Worm (Caenorhabditis elegans) whole organism, young adult: ENCODE results near the gene T14G12.11.
A peak's percentile ranks its signal among the peaks of the same experiment; 100 is the strongest.

Experiments used
- B0035.1 ChIP-seq: sonication (generic microtip); optimal IDR thresholded peaks from 2 replicates; lab custom pipeline; 2016; ENCODE audit warnings: missing genetic modification characterization, mild to moderate bottlenecking, missing compliant biosample characterization, missing genotype, missing genetic modification reagents
- B0261.1 ChIP-seq: sonication (generic microtip); optimal IDR thresholded peaks from 2 replicates; lab custom pipeline; 2016; ENCODE audit warnings: mild to moderate bottlenecking, missing genetic modification characterization, moderate library complexity, missing compliant biosample characterization
- C17E4.6 ChIP-seq: fragments of 200-800 bp; sonication (Bioruptor generic); IDR thresholded peaks from 2 replicates; pipeline ENCODE4 v1.3.6; 2022; ENCODE audit warnings: missing genetic modification reagents, missing genetic modification characterization, missing compliant biosample characterization
- F22D6.2 ChIP-seq: sonication (generic microtip); optimal IDR thresholded peaks from 2 replicates; lab custom pipeline; 2016; ENCODE audit warnings: mild to moderate bottlenecking, missing genetic modification characterization, missing compliant biosample characterization
- F37B4.10 ChIP-seq: fragments of 200-800 bp; sonication (Bioruptor generic); IDR thresholded peaks from 2 replicates; pipeline ENCODE4 v1.3.6; 2022; ENCODE audit warnings: missing genetic modification characterization, missing compliant biosample characterization
- F52B5.7 ChIP-seq: sonication (generic microtip); optimal IDR thresholded peaks from 2 replicates; lab custom pipeline; 2016; ENCODE audit warnings: mild to moderate bottlenecking, missing genetic modification characterization, missing compliant biosample characterization
- Y56A3A.18 ChIP-seq: fragments of 200-800 bp; sonication (Bioruptor generic); IDR thresholded peaks from 2 replicates; pipeline ENCODE4 v1.3.6; 2022; ENCODE audit warnings: missing genetic modification reagents, missing genetic modification characterization, missing compliant biosample characterization
- Y79H2A.3 ChIP-seq: fragments of 200-800 bp; sonication (Bioruptor generic); conservative IDR thresholded peaks from 2 replicates; pipeline ENCODE4 v1.3.6; 2022; ENCODE audit warnings: missing genetic modification reagents, missing genetic modification characterization, missing compliant biosample characterization
- ama-1 ChIP-seq, 3 experiments: fragments of 150-350 bp in 1 of 3; sonication (generic microtip) in 2 of 3; optimal IDR thresholded peaks; 2 replicates each; lab custom pipeline; 2014 to 2018; ENCODE audit warnings: missing biosample characterization in 2 of 3, missing genetic modification characterization in 2 of 3, missing genetic modification reagents in 2 of 3
- aptf-3 ChIP-seq: fragments of 200-800 bp; sonication (Bioruptor generic); IDR thresholded peaks from 2 replicates; pipeline ENCODE4 v1.3.6; 2022; ENCODE audit warnings: missing genetic modification characterization, missing compliant biosample characterization
- atf-7 ChIP-seq: sonication (generic microtip); optimal IDR thresholded peaks from 2 replicates; lab custom pipeline; 2017; ENCODE audit warnings: mild to moderate bottlenecking, missing genetic modification characterization, missing compliant biosample characterization
- bed-2 ChIP-seq: fragments of 200-800 bp; sonication (Bioruptor generic); IDR thresholded peaks from 2 replicates; pipeline ENCODE4 v1.3.6; 2022; ENCODE audit warnings: missing genetic modification reagents, missing genetic modification characterization, missing compliant biosample characterization
- cebp-1 ChIP-seq, 2 experiments: fragments of 200-800 bp in 1 of 2; sonication (Bioruptor generic) in 1 of 2; sonication (generic microtip) in 1 of 2; IDR thresholded peaks in 1 of 2; optimal IDR thresholded peaks in 1 of 2; 2 replicates each; pipeline versions ENCODE4 v1.3.6 to Lab custom; 2017 to 2022; ENCODE audit warnings: missing compliant biosample characterization in 2 of 2, missing genetic modification characterization in 2 of 2, mild to moderate bottlenecking in 1 of 2, missing genetic modification reagents in 1 of 2, moderate library complexity in 1 of 2
- dox-1 ChIP-seq: fragments of 200-800 bp; sonication (Bioruptor generic); IDR thresholded peaks from 2 replicates; pipeline ENCODE4 v1.3.6; 2022; ENCODE audit warnings: missing genetic modification reagents, missing genetic modification characterization, missing compliant biosample characterization
- dpl-1 ChIP-seq: fragments of 150-350 bp; optimal IDR thresholded peaks from 2 replicates; lab custom pipeline; 2014; ENCODE audit warnings: missing biosample characterization, missing genetic modification reagents, missing genetic modification characterization
- egl-44 ChIP-seq: fragments of 200-800 bp; sonication (Bioruptor generic); IDR thresholded peaks from 2 replicates; pipeline ENCODE4 v1.3.6; 2022; ENCODE audit warnings: missing genetic modification reagents, missing genetic modification characterization, missing compliant biosample characterization
- ets-4 ChIP-seq: fragments of 200-800 bp; sonication (Bioruptor generic); optimal IDR thresholded peaks from 2 replicates; lab custom pipeline; 2018; ENCODE audit warnings: mild to moderate bottlenecking, missing genetic modification characterization, missing compliant biosample characterization
- fkh-3 ChIP-seq: sonication (generic microtip); optimal IDR thresholded peaks from 2 replicates; lab custom pipeline; 2016; ENCODE audit warnings: mild to moderate bottlenecking, missing genetic modification characterization, missing compliant biosample characterization
- hlh-12 ChIP-seq: sonication (generic microtip); optimal IDR thresholded peaks from 2 replicates; lab custom pipeline; 2016; ENCODE audit warnings: missing genetic modification characterization, missing compliant biosample characterization
- hrde-1 ChIP-seq: sonication (generic microtip); optimal IDR thresholded peaks from 2 replicates; lab custom pipeline; 2016; ENCODE audit warnings: missing genetic modification characterization, mild to moderate bottlenecking, missing compliant biosample characterization, moderate library complexity, missing genotype, missing genetic modification reagents, borderline replicate concordance
- let-526 ChIP-seq: fragments of 200-800 bp; sonication (Bioruptor generic); IDR thresholded peaks from 2 replicates; pipeline ENCODE4 v1.3.6; 2022; ENCODE audit warnings: missing genetic modification reagents, missing genetic modification characterization, missing compliant biosample characterization
- let-607 ChIP-seq, 2 experiments: fragments of 200-800 bp in 1 of 2; sonication (Bioruptor generic) in 1 of 2; sonication (generic microtip) in 1 of 2; optimal IDR thresholded peaks; 2 replicates each; lab custom pipeline; 2016 to 2018; ENCODE audit warnings: mild to moderate bottlenecking in 2 of 2, missing compliant biosample characterization in 2 of 2, missing genetic modification characterization in 2 of 2, moderate library complexity in 2 of 2, missing genotype in 1 of 2
- lir-1 ChIP-seq: fragments of 200-800 bp; sonication (Bioruptor generic); conservative IDR thresholded peaks from 2 replicates; pipeline ENCODE4 v1.3.6; 2022; ENCODE audit warnings: missing genetic modification reagents, missing genetic modification characterization, missing compliant biosample characterization
- nhr-80 ChIP-seq: sonication (generic microtip); optimal IDR thresholded peaks from 2 replicates; lab custom pipeline; 2016; ENCODE audit warnings: missing genetic modification characterization, missing compliant biosample characterization
- nhr-90 ChIP-seq: sonication (generic microtip); optimal IDR thresholded peaks from 2 replicates; lab custom pipeline; 2016; ENCODE audit warnings: missing genotype, mild to moderate bottlenecking, missing genetic modification characterization, missing compliant biosample characterization
- pha-4 ChIP-seq: fragments of 150-350 bp; sonication (generic microtip); optimal IDR thresholded peaks from 2 replicates; lab custom pipeline; 2014; ENCODE audit warnings: missing biosample characterization, missing genetic modification reagents, missing genetic modification characterization
- rec-8 ChIP-seq, 2 experiments: sonication (generic microtip); optimal IDR thresholded peaks; 2 replicates each; lab custom pipeline; 2016; ENCODE audit warnings: mild to moderate bottlenecking in 2 of 2, missing genetic modification characterization in 2 of 2, missing genetic modification reagents in 2 of 2, missing genotype in 2 of 2, missing biosample characterization in 1 of 2, missing compliant biosample characterization in 1 of 2, moderate library complexity in 1 of 2
- sdz-38 ChIP-seq: sonication (generic microtip); optimal IDR thresholded peaks from 2 replicates; lab custom pipeline; 2016; ENCODE audit warnings: missing genotype, missing genetic modification characterization, missing compliant biosample characterization
- snpc-1.1 ChIP-seq: sonication (generic microtip); optimal IDR thresholded peaks from 2 replicates; lab custom pipeline; 2017; ENCODE audit warnings: missing genetic modification characterization, mild to moderate bottlenecking, missing compliant biosample characterization, antibody characterized with exemption, moderate library complexity, missing genotype, missing genetic modification reagents; ENCODE audit not compliant: insufficient read depth
- snpc-1.3 ChIP-seq: sonication (generic microtip); optimal IDR thresholded peaks from 2 replicates; lab custom pipeline; 2017; ENCODE audit warnings: missing genetic modification characterization, mild to moderate bottlenecking, missing compliant biosample characterization, antibody characterized with exemption, moderate library complexity, missing genotype, missing genetic modification reagents; ENCODE audit not compliant: insufficient read depth
- xnd-1 ChIP-seq: sonication (generic microtip); optimal IDR thresholded peaks from 2 replicates; lab custom pipeline; 2016; ENCODE audit warnings: missing genotype, missing genetic modification reagents, missing genetic modification characterization, missing compliant biosample characterization
- zim-3 ChIP-seq: sonication (generic microtip); optimal IDR thresholded peaks from 2 replicates; lab custom pipeline; 2017; ENCODE audit warnings: mild to moderate bottlenecking, missing genetic modification characterization, moderate library complexity, missing compliant biosample characterization
- ztf-22 ChIP-seq: fragments of 200-800 bp; sonication (Bioruptor generic); optimal IDR thresholded peaks from 2 replicates; lab custom pipeline; 2018; ENCODE audit warnings: mild to moderate bottlenecking, missing genetic modification characterization, moderate library complexity, missing compliant biosample characterization
- ztf-26 ChIP-seq: sonication (generic microtip); optimal IDR thresholded peaks from 2 replicates; lab custom pipeline; 2017; ENCODE audit warnings: missing genetic modification characterization, missing compliant biosample characterization
- ztf-28 ChIP-seq: fragments of 200-800 bp; sonication (Bioruptor generic); IDR thresholded peaks from 2 replicates; pipeline ENCODE4 v1.3.6; 2022; ENCODE audit warnings: missing genetic modification reagents, missing genetic modification characterization, missing compliant biosample characterization

T14G12.11 gene

DNA sequence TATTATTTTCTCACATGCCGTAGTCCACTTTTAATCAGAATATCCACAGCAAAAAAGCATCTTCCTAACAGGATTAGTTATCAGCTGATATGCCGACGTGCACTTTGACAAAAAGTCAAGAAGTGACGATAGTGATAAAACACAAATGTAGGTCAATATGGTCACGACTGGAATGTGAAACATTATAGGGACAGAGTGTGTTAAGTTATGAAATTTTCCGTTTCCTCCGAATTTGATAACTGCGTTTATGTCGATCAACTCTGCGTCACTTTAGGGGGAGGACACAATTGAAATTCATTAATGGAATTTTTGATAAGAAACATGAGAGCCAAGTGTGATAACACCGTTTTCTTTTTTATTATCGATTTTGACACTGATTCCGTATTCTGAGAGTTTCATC, 33.4 kb downstream of the T14G12.11 start, which contains the start of gene aex-4:
Gene aex-4 (plus strand): TSS at position 312 of the 400 bp plus-strand sequence.
- TF ChIP-seq cebp-1 (GFP tag; IDR thresholded peaks at IDR 0.05; lab: Robert Waterston, UW) = peak; percentile 66
- no peak for TF ChIP-seq cebp-1 (tag; optimal IDR thresholded peaks at IDR 0.05; lab: Kevin White, UChicago)
- TF ChIP-seq F37B4.10 (GFP tag; lab: Robert Waterston, UW) = no peak
- TF ChIP-seq C17E4.6 (GFP tag; lab: Robert Waterston, UW) = no peak
- TF ChIP-seq egl-44 = peak; percentile 66; the same call in 1 of the 2 replicates
- TF ChIP-seq nhr-80 (tag; lab: Kevin White, UChicago) = peak; percentile 96
- TF ChIP-seq fkh-3 (tag; lab: Kevin White, UChicago) = no peak
- TF ChIP-seq hlh-12 = no peak
- TF ChIP-seq let-607 (tag; optimal IDR thresholded peaks at IDR 0.05; lab: Kevin White, UChicago) = peak; percentile 23 to 52
- TF ChIP-seq dox-1 (GFP tag; lab: Robert Waterston, UW) = peak; percentile 42; the same call in 1 of the 2 replicates
- 0 out of 2 replicates have a peak, but pooled peaks have one; percentile 34 for TF ChIP-seq Y56A3A.18 (GFP tag; lab: Robert Waterston, UW)
- TF ChIP-seq let-526 (GFP tag; lab: Robert Waterston, UW) = no peak
- peak; percentile 68 for TF ChIP-seq atf-7 (tag; lab: Kevin White, UChicago)
- no peak for TF ChIP-seq pha-4 (tag; lab: Kevin White, UChicago)
- peak; percentile 7 for TF ChIP-seq ets-4 (GFP tag; lab: Kevin White, UChicago)

DNA sequence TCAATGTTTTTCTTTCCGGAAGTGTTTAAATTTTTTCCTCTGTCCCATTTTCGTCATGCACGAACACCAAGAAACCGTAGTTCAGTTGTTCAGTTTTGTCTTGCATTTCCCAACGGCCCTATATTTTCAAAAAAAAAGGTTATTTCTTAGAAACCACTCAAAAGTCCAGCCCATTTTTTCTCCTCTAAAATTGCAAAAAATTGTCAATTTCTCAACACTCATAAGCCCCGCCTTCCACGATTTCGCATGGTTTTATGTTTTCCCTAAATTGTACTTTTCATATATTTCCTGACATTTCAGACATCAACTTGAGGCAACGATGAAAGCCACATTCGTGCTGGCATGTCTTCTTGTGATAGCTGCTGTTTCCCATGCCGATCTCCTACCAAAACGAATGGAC, 35.1 kb downstream of the T14G12.11 start, which contains the start of gene nlp-1:
Gene nlp-1 (plus strand): TSS at position 301 of the 400 bp plus-strand sequence.
- TF ChIP-seq F37B4.10 (GFP tag; lab: Robert Waterston, UW) = no peak
- TF ChIP-seq ztf-28 = no peak
- no peak for TF ChIP-seq xnd-1 (tag; lab: Kevin White, UChicago)
- no peak for TF ChIP-seq F52B5.7 (tag; lab: Kevin White, UChicago)
- TF ChIP-seq lir-1 (GFP tag; lab: Robert Waterston, UW) = no peak
- no peak for TF ChIP-seq B0035.1 (tag; lab: Kevin White, UChicago)
- no peak for TF ChIP-seq bed-2 (GFP tag; lab: Robert Waterston, UW)
- TF ChIP-seq atf-7 (tag; lab: Kevin White, UChicago) = no peak
- no peak for TF ChIP-seq snpc-1.3 (tag; lab: Kevin White, UChicago)
- no peak for TF ChIP-seq sdz-38 (tag; lab: Kevin White, UChicago)
- TF ChIP-seq ztf-22 (GFP tag; lab: Kevin White, UChicago) = no peak
- TF ChIP-seq ztf-26 (tag; lab: Kevin White, UChicago) = no peak
- TF ChIP-seq rec-8 (tag; optimal IDR thresholded peaks at IDR 0.05; lab: Kevin White, UChicago) = no peak
- TF ChIP-seq nhr-90 = no peak
- TF ChIP-seq ama-1 (optimal IDR thresholded peaks at IDR 0.05; lab: Kevin White, UChicago) = no peak
- TF ChIP-seq ama-1 (GFP tag; optimal IDR thresholded peaks at IDR 0.05; lab: Kevin White, UChicago) = no peak
- TF ChIP-seq Y56A3A.18 (GFP tag; lab: Robert Waterston, UW) = no peak
- TF ChIP-seq B0261.1 (tag; lab: Kevin White, UChicago) = no peak

DNA sequence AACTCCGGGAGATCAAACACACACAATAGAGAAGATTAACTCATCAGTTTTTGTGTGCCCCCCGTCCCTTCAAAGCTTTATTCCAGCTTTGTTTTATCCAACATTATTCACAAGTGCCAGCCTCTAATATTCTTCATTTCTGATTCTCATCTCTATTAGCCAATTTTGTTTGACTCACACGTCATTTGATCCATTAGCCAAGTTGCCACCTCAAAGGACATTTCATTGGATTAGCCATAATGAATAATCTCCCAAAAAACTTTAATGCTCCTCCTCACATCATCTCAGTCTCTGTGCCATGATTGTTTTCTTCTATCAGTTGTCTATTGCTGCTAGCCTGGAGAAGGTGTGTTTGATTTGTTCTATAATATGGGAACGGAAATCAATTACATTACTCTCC, 36.9 kb downstream of the T14G12.11 start:
- TF ChIP-seq aptf-3 = no peak
- TF ChIP-seq snpc-1.1 (tag; lab: Kevin White, UChicago) = no peak
- no peak for TF ChIP-seq Y79H2A.3
- TF ChIP-seq hrde-1 = no peak
- no peak for TF ChIP-seq dpl-1 (GFP tag; lab: Kevin White, UChicago)
- no peak for TF ChIP-seq F22D6.2 (tag; lab: Kevin White, UChicago)
- TF ChIP-seq zim-3 = no peak
